Worm (Caenorhabditis elegans) whole organism, L1 larva: ENCODE data around the gene faxc-2.

ENCODE experiments used
- aha-1 ChIP-seq: fragments of 150-350 bp; optimal IDR thresholded peaks from 2 replicates; lab custom pipeline; 2014; ENCODE audit warnings: missing biosample characterization, missing genetic modification characterization
- ama-1 ChIP-seq: fragments of 150-350 bp; optimal IDR thresholded peaks from 2 replicates; lab custom pipeline; 2014
- blmp-1 ChIP-seq: fragments of 150-350 bp; optimal IDR thresholded peaks from 2 replicates; lab custom pipeline; 2014; ENCODE audit warnings: missing biosample characterization, missing genetic modification characterization
- ceh-63 ChIP-seq: fragments of 200-800 bp; sonication (Bioruptor generic); optimal IDR thresholded peaks from 2 replicates; lab custom pipeline; 2018; ENCODE audit warnings: mild to moderate bottlenecking, missing genetic modification characterization, missing compliant biosample characterization
- ceh-82 ChIP-seq, 3 experiments: fragments of 150-350 bp in 1 of 3; sonication (generic microtip) in 2 of 3; optimal IDR thresholded peaks; 2 replicates each; lab custom pipeline; 2014 to 2017; ENCODE audit warnings: missing biosample characterization in 3 of 3, missing genetic modification characterization in 3 of 3
- ceh-88 ChIP-seq: fragments of 200-800 bp; sonication (Bioruptor generic); IDR thresholded peaks from 2 replicates; pipeline ENCODE4 v1.3.6; 2022; ENCODE audit warnings: missing genetic modification characterization, missing compliant biosample characterization
- dpl-1 ChIP-seq, 3 experiments: fragments of 150-350 bp in 2 of 3; sonication (generic microtip) in 1 of 3; optimal IDR thresholded peaks; 2 replicates each; lab custom pipeline; 2014 to 2017; ENCODE audit warnings: missing biosample characterization in 3 of 3, missing genetic modification characterization in 3 of 3, missing genetic modification reagents in 3 of 3
- efl-1 ChIP-seq, 4 experiments: fragments of 150-350 bp; optimal IDR thresholded peaks in 3 of 4; peaks in 1 of 4; 1 replicate in 1 of 4; 2 replicates in 3 of 4; lab custom pipeline; 2014; ENCODE audit warnings: missing biosample characterization in 2 of 4, missing genetic modification characterization in 2 of 4, missing genetic modification reagents in 2 of 4
- egl-27 ChIP-seq, 2 experiments: fragments of 150-350 bp in 1 of 2; sonication (generic microtip); optimal IDR thresholded peaks; 3 replicates each; lab custom pipeline; 2017 to 2018; ENCODE audit warnings: missing biosample characterization in 2 of 2, missing genetic modification characterization in 2 of 2, missing genetic modification reagents in 2 of 2
- elt-2 ChIP-seq: sonication (generic microtip); optimal IDR thresholded peaks from 2 replicates; lab custom pipeline; 2016; ENCODE audit warnings: missing genetic modification characterization, mild to moderate bottlenecking, inconsistent platforms, missing compliant biosample characterization, missing genetic modification reagents
- elt-3 ChIP-seq, 6 experiments: fragments of 150-350 bp in 1 of 6; sonication (generic microtip); optimal IDR thresholded peaks; 2 replicates each; lab custom pipeline; 2017 to 2018; ENCODE audit warnings: missing biosample characterization in 6 of 6, missing genetic modification characterization in 6 of 6, inconsistent platforms in 1 of 6
- ets-5 ChIP-seq: fragments of 200-800 bp; sonication (Bioruptor generic); IDR thresholded peaks from 2 replicates; pipeline ENCODE4 v1.3.6; 2022; ENCODE audit warnings: missing genetic modification characterization, missing compliant biosample characterization
- fkh-10 ChIP-seq: sonication (generic microtip); optimal IDR thresholded peaks from 2 replicates; lab custom pipeline; 2017; ENCODE audit warnings: missing biosample characterization, missing genetic modification reagents, missing genetic modification characterization
- fkh-8 ChIP-seq: sonication (generic microtip); optimal IDR thresholded peaks from 2 replicates; lab custom pipeline; 2016; ENCODE audit warnings: mild to moderate bottlenecking, missing genetic modification characterization, missing compliant biosample characterization
- grh-1 ChIP-seq: fragments of 200-800 bp; sonication (Bioruptor generic); IDR thresholded peaks from 2 replicates; pipeline ENCODE4 v1.3.6; 2022; ENCODE audit warnings: missing genetic modification reagents, missing genetic modification characterization, missing compliant biosample characterization
- hlh-4 ChIP-seq: sonication (generic microtip); optimal IDR thresholded peaks from 2 replicates; lab custom pipeline; 2016; ENCODE audit warnings: mild to moderate bottlenecking, missing genetic modification characterization, missing compliant biosample characterization
- hpl-2 ChIP-seq: fragments of 150-350 bp; optimal IDR thresholded peaks from 2 replicates; lab custom pipeline; 2014; ENCODE audit warnings: missing biosample characterization, missing genetic modification reagents, missing genetic modification characterization
- irx-1 ChIP-seq: sonication (generic microtip); optimal IDR thresholded peaks from 2 replicates; lab custom pipeline; 2016; ENCODE audit warnings: missing genetic modification characterization, missing compliant biosample characterization
- isw-1 ChIP-seq: fragments of 200-800 bp; sonication (Bioruptor generic); IDR thresholded peaks from 2 replicates; pipeline ENCODE4 v1.3.6; 2022; ENCODE audit warnings: missing genetic modification characterization, missing compliant biosample characterization
- jun-1 ChIP-seq: fragments of 150-350 bp; optimal IDR thresholded peaks from 2 replicates; lab custom pipeline; 2014; ENCODE audit warnings: missing biosample characterization, missing genetic modification reagents, missing genetic modification characterization
- lin-14 ChIP-seq: fragments of 200-800 bp; sonication (Bioruptor generic); optimal IDR thresholded peaks from 2 replicates; lab custom pipeline; 2018; ENCODE audit warnings: mild to moderate bottlenecking, missing genetic modification characterization, moderate library complexity, missing compliant biosample characterization
- lin-15B ChIP-seq: fragments of 150-350 bp; sonication (generic microtip); optimal IDR thresholded peaks from 3 replicates; lab custom pipeline; 2014; ENCODE audit warnings: missing biosample characterization, missing genetic modification characterization
- lin-35 ChIP-seq, 2 experiments: fragments of 150-350 bp; optimal IDR thresholded peaks; 2 replicates each; lab custom pipeline; 2014; ENCODE audit warnings: missing biosample characterization in 2 of 2, missing genetic modification characterization in 2 of 2, missing genetic modification reagents in 2 of 2
- lir-3 ChIP-seq: sonication (generic microtip); optimal IDR thresholded peaks from 2 replicates; lab custom pipeline; 2016; ENCODE audit warnings: mild to moderate bottlenecking, missing genetic modification characterization, moderate library complexity, missing compliant biosample characterization; ENCODE audit not compliant: poor library complexity
- lsy-2 ChIP-seq, 2 experiments: fragments of 150-350 bp; optimal IDR thresholded peaks; 2 replicates each; lab custom pipeline; 2014; ENCODE audit warnings: missing biosample characterization in 2 of 2, missing genetic modification characterization in 2 of 2
- mdl-1 ChIP-seq, 2 experiments: fragments of 150-350 bp; optimal IDR thresholded peaks; 2 replicates each; lab custom pipeline; 2014 to 2017; ENCODE audit warnings: missing biosample characterization in 2 of 2, missing genetic modification characterization in 2 of 2, inconsistent platforms in 1 of 2
- mef-2 ChIP-seq: fragments of 150-350 bp; optimal IDR thresholded peaks from 2 replicates; lab custom pipeline; 2014; ENCODE audit warnings: missing biosample characterization, missing genetic modification characterization
- mep-1 ChIP-seq: fragments of 150-350 bp; optimal IDR thresholded peaks from 2 replicates; lab custom pipeline; 2014; ENCODE audit warnings: missing biosample characterization, missing genetic modification characterization
- nhr-11 ChIP-seq: fragments of 150-350 bp; optimal IDR thresholded peaks from 2 replicates; lab custom pipeline; 2014; ENCODE audit warnings: missing biosample characterization, missing genetic modification characterization
- nhr-19 ChIP-seq: fragments of 200-800 bp; sonication (Bioruptor generic); conservative IDR thresholded peaks from 2 replicates; pipeline ENCODE4 v1.3.6; 2022; ENCODE audit warnings: missing genetic modification characterization, missing compliant biosample characterization
- nhr-237 ChIP-seq: fragments of 150-350 bp; optimal IDR thresholded peaks from 2 replicates; lab custom pipeline; 2014; ENCODE audit warnings: missing biosample characterization, missing genetic modification characterization
- nhr-47 ChIP-seq: sonication (generic microtip); optimal IDR thresholded peaks from 2 replicates; lab custom pipeline; 2016; ENCODE audit warnings: mild to moderate bottlenecking, missing genetic modification characterization, moderate library complexity, missing compliant biosample characterization
- nhr-71 ChIP-seq: sonication (generic microtip); optimal IDR thresholded peaks from 2 replicates; lab custom pipeline; 2016; ENCODE audit warnings: mild to moderate bottlenecking, missing genetic modification characterization, moderate library complexity, missing compliant biosample characterization
- nhr-85 ChIP-seq: sonication (generic microtip); peaks from one replicate; lab custom pipeline; 2016; ENCODE audit warnings: missing genetic modification characterization, inconsistent platforms, missing compliant biosample characterization
- nhr-90 ChIP-seq: sonication (generic microtip); optimal IDR thresholded peaks from 2 replicates; lab custom pipeline; 2016; ENCODE audit warnings: mild to moderate bottlenecking, missing genetic modification characterization, missing compliant biosample characterization; ENCODE audit not compliant: poor library complexity
- pag-3 ChIP-seq: sonication (generic microtip); optimal IDR thresholded peaks from 2 replicates; lab custom pipeline; 2017; ENCODE audit warnings: missing genetic modification characterization, mild to moderate bottlenecking, missing compliant biosample characterization, antibody characterized with exemption, borderline replicate concordance; ENCODE audit not compliant: insufficient read depth
- skn-1 ChIP-seq: fragments of 150-350 bp; optimal IDR thresholded peaks from 2 replicates; lab custom pipeline; 2014; ENCODE audit warnings: missing biosample characterization, missing genetic modification characterization
- snpc-4 ChIP-seq: fragments of 150-350 bp; optimal IDR thresholded peaks from 2 replicates; lab custom pipeline; 2014; ENCODE audit warnings: missing biosample characterization, missing genetic modification characterization
- snu-23 ChIP-seq: sonication (generic microtip); optimal IDR thresholded peaks from 2 replicates; lab custom pipeline; 2016; ENCODE audit warnings: missing genetic modification characterization, missing compliant biosample characterization
- sup-37 ChIP-seq: fragments of 200-800 bp; sonication (Bioruptor generic); optimal IDR thresholded peaks from 2 replicates; lab custom pipeline; 2018; ENCODE audit warnings: mild to moderate bottlenecking, missing genetic modification characterization, missing compliant biosample characterization
- swsn-7 ChIP-seq: sonication (generic microtip); optimal IDR thresholded peaks from 2 replicates; lab custom pipeline; 2016; ENCODE audit warnings: missing genetic modification characterization, missing compliant biosample characterization
- tbx-2 ChIP-seq: sonication (generic microtip); optimal IDR thresholded peaks from 2 replicates; lab custom pipeline; 2016; ENCODE audit warnings: missing genetic modification characterization, missing compliant biosample characterization
- unc-130 ChIP-seq: fragments of 150-350 bp; optimal IDR thresholded peaks from 2 replicates; lab custom pipeline; 2017; ENCODE audit warnings: missing biosample characterization, missing genetic modification characterization, inconsistent platforms
- vab-15 ChIP-seq: sonication (generic microtip); optimal IDR thresholded peaks from 2 replicates; lab custom pipeline; 2017; ENCODE audit warnings: missing genotype, mild to moderate bottlenecking, missing genetic modification characterization, missing compliant biosample characterization
- xbp-1 ChIP-seq: sonication (generic microtip); optimal IDR thresholded peaks from 2 replicates; lab custom pipeline; 2016; ENCODE audit warnings: missing genetic modification characterization, missing compliant biosample characterization
- ztf-4 ChIP-seq: fragments of 150-350 bp; optimal IDR thresholded peaks from 2 replicates; lab custom pipeline; 2014; ENCODE audit warnings: missing biosample characterization, missing genetic modification characterization

Gene faxc-2

DNA sequence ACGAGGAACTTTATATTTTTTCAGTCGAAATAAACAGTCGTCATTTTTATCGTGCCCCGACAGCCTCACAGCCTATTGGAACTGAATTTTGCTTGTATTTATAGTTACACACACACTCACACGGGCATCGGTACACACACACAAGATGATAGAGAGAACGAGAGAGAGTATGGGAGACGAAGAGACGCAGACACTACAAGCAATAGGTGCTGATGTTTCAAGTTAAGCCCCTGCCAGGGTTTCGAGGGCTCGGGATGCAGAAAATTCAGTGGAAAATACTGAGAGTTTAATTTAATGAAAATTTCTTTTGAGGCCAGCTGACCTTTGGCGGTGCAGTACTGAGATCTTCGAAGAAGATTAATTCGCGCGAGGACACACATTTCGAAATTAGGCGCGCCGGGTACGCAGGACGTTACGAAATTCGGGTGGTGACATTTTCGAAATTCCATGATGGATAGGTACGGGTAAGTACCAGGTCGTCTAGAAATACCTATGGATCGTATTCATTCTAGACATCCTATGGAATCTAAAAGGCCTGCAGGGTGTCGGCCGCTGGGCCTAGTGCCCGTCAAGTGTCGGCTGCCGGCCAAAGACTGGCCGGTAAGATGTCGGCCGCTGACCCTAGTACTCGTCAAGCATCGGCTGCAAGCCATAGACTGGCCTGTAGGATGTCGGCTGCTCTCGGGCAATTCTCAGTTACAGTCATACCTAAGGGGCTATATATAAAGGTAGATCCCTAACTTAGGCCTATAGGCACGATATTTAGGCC lies 18.4 kb upstream of the faxc-2 start (continued):
- TF ChIP-seq grh-1 (GFP tag; lab: Robert Waterston, UW) = peak; percentile 12; the same call in 1 of the 2 replicates
- no peak for TF ChIP-seq xbp-1 (tag; lab: Kevin White, UChicago)
- peak; percentile 51 for TF ChIP-seq skn-1
- peak; percentile 87 for TF ChIP-seq snpc-4 (tag; lab: Kevin White, UChicago)
- TF ChIP-seq snu-23 (GFP tag; lab: Kevin White, UChicago) = peak; percentile 21

DNA sequence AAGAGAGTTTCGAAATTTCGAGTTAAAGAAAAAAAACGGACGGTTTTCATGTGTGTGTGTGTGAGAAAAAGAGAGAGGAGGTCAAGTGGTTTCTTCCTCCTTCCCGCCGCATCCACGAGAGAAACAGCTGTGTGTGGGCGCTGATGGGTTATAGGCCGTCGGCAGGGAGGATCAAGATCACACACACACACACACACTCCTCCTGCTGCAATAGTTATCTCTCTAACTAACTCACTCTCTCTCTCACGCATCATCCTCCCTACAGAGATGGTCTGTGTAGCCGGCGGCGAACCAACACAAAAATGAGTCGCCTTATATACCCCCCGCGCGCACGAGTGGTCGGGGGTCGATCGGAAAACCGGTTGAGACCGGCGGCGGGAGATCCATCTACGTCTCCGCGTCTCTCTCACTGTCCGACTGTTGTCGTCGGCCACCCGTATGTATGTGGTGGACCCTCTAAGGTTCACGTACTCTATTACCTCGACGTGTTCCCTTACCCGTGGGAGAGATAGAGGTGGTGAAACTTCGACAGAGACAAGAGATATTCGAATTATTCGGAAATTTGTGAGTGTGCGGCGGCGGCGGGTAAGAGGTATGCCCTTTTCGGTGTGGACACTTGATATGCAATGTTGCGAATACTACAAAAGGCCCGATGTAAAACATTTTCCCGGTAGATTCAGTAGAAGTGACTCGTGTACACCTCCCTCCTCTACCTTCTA lies 17.5 kb upstream of the faxc-2 start:
- peak in 5 of 6 experiments; percentile 40 to 80 (median 67) for TF ChIP-seq elt-3 (tag; optimal IDR thresholded peaks at IDR 0.05; lab: Kevin White, UChicago)
- TF ChIP-seq lsy-2 (tag; optimal IDR thresholded peaks at IDR 0.05; lab: Kevin White, UChicago) = peak; percentile 42 to 73
- TF ChIP-seq nhr-90 (tag; lab: Kevin White, UChicago) = peak; percentile 94
- peak; percentile 90 for TF ChIP-seq snu-23 (GFP tag; lab: Kevin White, UChicago)
- no peak for TF ChIP-seq isw-1
- TF ChIP-seq snpc-4 (tag; lab: Kevin White, UChicago) = peak; percentile 3
- peak; percentile 85 for TF ChIP-seq nhr-47 (tag; lab: Kevin White, UChicago)
- peak; percentile 93 for TF ChIP-seq nhr-71 (tag; lab: Kevin White, UChicago)
- TF ChIP-seq unc-130 = peak; percentile 91
- TF ChIP-seq tbx-2 (tag; lab: Kevin White, UChicago) = peak; percentile 78
- TF ChIP-seq hlh-4 = no peak
- TF ChIP-seq ceh-88 (GFP tag; lab: Robert Waterston, UW) = peak; percentile 70
- TF ChIP-seq grh-1 (GFP tag; lab: Robert Waterston, UW) = peak; percentile 100
- TF ChIP-seq swsn-7 (tag; lab: Kevin White, UChicago) = peak; percentile 79
- peak in 1 of 2 experiments; percentile 48 for TF ChIP-seq egl-27 (tag; optimal IDR thresholded peaks at IDR 0.05; lab: Kevin White, UChicago)
- peak; percentile 31 to 68 for TF ChIP-seq lin-35 (GFP tag; optimal IDR thresholded peaks at IDR 0.05; lab: Kevin White, UChicago)
- peak; percentile 15 to 41 (median 18) for TF ChIP-seq dpl-1 (GFP tag; optimal IDR thresholded peaks at IDR 0.05; lab: Kevin White, UChicago)
- no peak for TF ChIP-seq pag-3 (tag; lab: Kevin White, UChicago)
- peak; percentile 96 for TF ChIP-seq lin-14 (GFP tag; lab: Kevin White, UChicago)
- peak in 1 of 3 experiments; percentile 34 for TF ChIP-seq ceh-82 (tag; optimal IDR thresholded peaks at IDR 0.05; lab: Kevin White, UChicago)
- TF ChIP-seq efl-1 (optimal IDR thresholded peaks at IDR 0.05; lab: Kevin White, UChicago) = peak; percentile 7 to 40
- TF ChIP-seq efl-1 (GFP tag; optimal IDR thresholded peaks at IDR 0.05 in 1 of 2; lab: Kevin White, UChicago) = peak in 1 of 2 experiments; percentile 94
- TF ChIP-seq fkh-8 (tag; lab: Kevin White, UChicago) = no peak
- peak; percentile 65 for TF ChIP-seq ztf-4 (tag; lab: Kevin White, UChicago)
- TF ChIP-seq lir-3 = peak; percentile 69
- TF ChIP-seq ets-5 (GFP tag; lab: Robert Waterston, UW) = no peak
- peak; percentile 64 for TF ChIP-seq mep-1 (tag; lab: Kevin White, UChicago)
- peak; percentile 45 for TF ChIP-seq irx-1 (tag; lab: Kevin White, UChicago)
- TF ChIP-seq elt-2 (tag; lab: Kevin White, UChicago) = no peak
- peak in 1 of 2 experiments; percentile 81 for TF ChIP-seq mdl-1 (tag; optimal IDR thresholded peaks at IDR 0.05; lab: Kevin White, UChicago)
- no peak for TF ChIP-seq fkh-10 (GFP tag; lab: Kevin White, UChicago)
- TF ChIP-seq sup-37 (GFP tag; lab: Kevin White, UChicago) = peak; percentile 43
- no peak for TF ChIP-seq lin-15B (tag; lab: Kevin White, UChicago)
- TF ChIP-seq blmp-1 (tag; lab: Kevin White, UChicago) = peak; percentile 68
- peak; percentile 56 for TF ChIP-seq jun-1 (tag; lab: Kevin White, UChicago)
- TF ChIP-seq nhr-11 (tag; lab: Kevin White, UChicago) = no peak
- peak; percentile 59 for TF ChIP-seq nhr-237 (tag; lab: Kevin White, UChicago)
- peak; percentile 62 for TF ChIP-seq xbp-1 (tag; lab: Kevin White, UChicago)
- peak; percentile 57 for TF ChIP-seq hpl-2
- TF ChIP-seq vab-15 (tag; lab: Kevin White, UChicago) = no peak
- TF ChIP-seq nhr-19 (GFP tag; lab: Robert Waterston, UW) = peak; percentile 79
- TF ChIP-seq mef-2 (tag; lab: Kevin White, UChicago) = no peak
- peak; percentile 55 for TF ChIP-seq aha-1 (tag; lab: Kevin White, UChicago)
- peak; percentile 99 for TF ChIP-seq nhr-85 (tag; lab: Kevin White, UChicago)
- TF ChIP-seq ceh-63 = no peak
- peak; percentile 95 for TF ChIP-seq ama-1 (lab: Kevin White, UChicago)
